Worm (Caenorhabditis elegans): ENCODE data around the gene lgc-11.

The lgc-11 gene

DNA sequence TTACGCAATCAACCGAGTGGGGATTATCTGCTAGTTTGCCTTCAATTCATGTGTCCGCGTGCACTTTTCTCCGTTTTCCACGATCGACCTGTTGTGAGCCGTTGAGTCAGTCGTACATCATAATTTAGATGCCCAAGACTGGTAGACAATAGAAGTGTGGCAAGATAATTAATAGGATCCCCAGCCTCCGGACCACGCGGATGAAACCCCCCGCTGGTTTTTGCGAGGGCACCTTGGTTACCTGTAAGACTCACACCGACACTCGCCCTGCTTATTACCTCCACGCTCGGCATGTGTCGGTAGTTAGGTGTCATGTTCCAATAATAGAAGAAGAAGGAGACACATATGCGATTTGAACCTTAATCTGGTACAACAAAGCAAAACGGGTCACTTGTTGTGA is 50.5 kb downstream of the lgc-11 start:
- TF ChIP-seq ama-1 (optimal IDR thresholded peaks at IDR 0.05) = no peak
- no peak for TF ChIP-seq lsy-2 (tag; optimal IDR thresholded peaks at IDR 0.05)
- no peak for TF ChIP-seq elt-1 (tag; optimal IDR thresholded peaks at IDR 0.05)
- no peak for TF ChIP-seq ztf-4 (tag; optimal IDR thresholded peaks at IDR 0.05)
- no peak for TF ChIP-seq alr-1 (tag; optimal IDR thresholded peaks at IDR 0.05)
- TF ChIP-seq lin-39 (tag; optimal IDR thresholded peaks at IDR 0.05) = no peak
- no peak for TF ChIP-seq ztf-11 (tag; optimal IDR thresholded peaks at IDR 0.05)
- no peak for TF ChIP-seq nhr-21 (tag; optimal IDR thresholded peaks at IDR 0.05)
- no peak for TF ChIP-seq blmp-1 (tag; optimal IDR thresholded peaks at IDR 0.05; ENCODE audit: insufficient read depth)
- no peak for TF ChIP-seq nhr-12 (tag; optimal IDR thresholded peaks at IDR 0.05)
- no peak for TF ChIP-seq F13H6.1 (tag; optimal IDR thresholded peaks at IDR 0.05)
- TF ChIP-seq ceh-16 (tag; optimal IDR thresholded peaks at IDR 0.05) = no peak
- TF ChIP-seq sma-9 (GFP tag; optimal IDR thresholded peaks at IDR 0.05) = no peak
- no peak for TF ChIP-seq sma-9 (tag; optimal IDR thresholded peaks at IDR 0.05)
- no peak for TF ChIP-seq R02D3.7 (tag; optimal IDR thresholded peaks at IDR 0.05)
- TF ChIP-seq nhr-25 (tag; optimal IDR thresholded peaks at IDR 0.05) = no peak
